Fruit fly (Drosophila melanogaster): ENCODE measurements around the gene CG13639.

Gene CG13639

DNA sequence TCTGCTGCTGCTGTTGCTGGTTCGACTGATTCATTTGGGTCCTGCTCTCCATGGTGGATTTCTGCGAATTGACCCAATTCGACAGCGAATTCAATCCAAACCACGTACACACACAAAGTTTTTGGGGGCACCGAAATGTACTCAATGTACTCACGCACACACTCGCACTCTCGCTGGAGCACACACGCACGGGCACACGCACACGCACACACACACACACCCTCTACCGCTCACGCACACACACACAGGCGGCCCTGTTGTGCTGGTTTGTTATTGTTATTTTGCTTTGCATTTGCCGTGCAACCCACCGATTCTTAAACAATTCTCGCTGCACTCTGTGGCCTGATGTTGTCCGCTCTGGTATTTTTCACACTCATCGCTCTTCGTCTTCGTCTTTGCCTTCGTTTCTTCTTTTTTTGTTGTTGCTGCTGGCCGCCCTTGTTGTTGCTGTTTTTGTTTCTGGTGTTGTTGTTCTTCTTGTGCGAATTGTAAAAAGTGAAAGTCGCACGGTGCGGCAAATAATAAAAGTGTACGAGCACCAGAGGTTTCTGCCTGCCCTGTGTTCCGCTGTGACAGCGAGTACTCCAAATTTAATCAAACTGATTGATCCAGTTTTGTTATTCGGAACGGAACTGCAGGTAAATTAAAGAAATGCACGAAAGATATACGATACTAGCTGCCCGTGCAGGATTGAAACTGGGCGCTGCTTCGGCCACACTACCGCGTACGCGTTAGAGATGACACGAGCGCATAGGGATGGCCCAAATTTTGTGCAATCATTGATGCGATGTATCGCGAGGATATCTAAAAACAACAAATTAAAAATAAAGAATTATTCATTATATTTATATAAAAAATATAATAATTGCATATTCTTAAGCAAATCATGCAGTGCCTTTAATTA, 16.0 kb upstream of the CG13639 start, which contains the start of gene CG3744:
Gene CG3744 (minus strand): TSS at position 716 of the 904 bp plus-strand sequence.
- peak; percentile 70 for TF ChIP-seq CG17801 (GFP tag; optimal IDR thresholded peaks at IDR 0.05; ENCODE audit: partially characterized antibody)

DNA sequence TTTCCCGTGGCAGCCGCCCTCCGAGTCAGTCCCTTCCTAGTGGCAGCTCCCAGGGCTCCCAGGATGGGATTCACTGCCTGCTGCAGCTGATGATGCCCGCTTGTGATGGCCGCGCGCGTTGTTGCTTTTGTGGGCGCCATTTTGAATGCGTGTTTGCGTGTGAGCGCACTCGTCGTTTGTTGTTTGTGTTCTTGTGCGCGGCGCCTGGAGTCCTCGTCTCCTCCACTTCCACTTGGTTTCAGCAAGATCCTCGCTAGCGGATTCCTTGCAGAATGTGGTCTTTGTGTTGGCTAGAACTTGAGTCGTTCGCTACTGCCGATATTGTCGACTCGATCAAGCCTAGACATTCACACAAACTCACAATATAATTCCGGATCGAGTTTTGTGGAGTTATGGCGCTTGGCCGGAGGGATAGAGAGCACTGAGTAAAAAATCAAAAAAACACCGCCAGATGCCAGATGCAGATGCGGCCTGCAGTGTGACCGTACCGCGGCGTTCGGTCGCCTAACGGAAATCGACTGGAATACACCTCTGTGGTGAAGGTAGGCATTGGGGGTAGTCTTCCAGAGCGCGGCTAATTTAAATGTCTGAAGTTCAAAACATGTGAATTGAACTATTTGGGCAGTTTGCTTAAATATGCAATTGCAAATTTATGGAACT, 10.4 kb upstream of the CG13639 start, which contains the start of gene CycB3:
Gene CycB3 (minus strand): TSS at position 428 of the 660 bp plus-strand sequence.
- TF ChIP-seq CG17801 (GFP tag; optimal IDR thresholded peaks at IDR 0.05; ENCODE audit: partially characterized antibody), result peak; percentile 14

DNA sequence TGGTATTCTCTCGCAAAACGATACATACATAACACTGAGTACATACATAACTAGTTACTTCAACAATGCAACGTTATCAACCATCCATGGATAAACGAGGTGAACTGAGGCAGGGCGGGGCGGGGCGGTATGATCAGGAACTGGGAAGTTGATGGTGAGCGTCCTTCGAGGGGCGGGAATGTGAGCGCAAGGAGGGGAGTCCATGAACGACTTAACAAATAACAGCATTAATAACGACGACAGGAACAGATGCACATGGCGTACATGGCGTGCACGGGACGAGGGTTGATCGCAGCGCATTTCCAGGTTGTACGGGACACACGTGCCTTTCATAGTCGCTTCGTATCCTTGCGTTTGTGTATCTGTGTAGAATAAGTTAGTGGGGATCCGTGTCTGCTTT, 7.8 kb upstream of the CG13639 start:
- no peak for TF ChIP-seq CG17801 (GFP tag; optimal IDR thresholded peaks at IDR 0.05; ENCODE audit: partially characterized antibody)

DNA sequence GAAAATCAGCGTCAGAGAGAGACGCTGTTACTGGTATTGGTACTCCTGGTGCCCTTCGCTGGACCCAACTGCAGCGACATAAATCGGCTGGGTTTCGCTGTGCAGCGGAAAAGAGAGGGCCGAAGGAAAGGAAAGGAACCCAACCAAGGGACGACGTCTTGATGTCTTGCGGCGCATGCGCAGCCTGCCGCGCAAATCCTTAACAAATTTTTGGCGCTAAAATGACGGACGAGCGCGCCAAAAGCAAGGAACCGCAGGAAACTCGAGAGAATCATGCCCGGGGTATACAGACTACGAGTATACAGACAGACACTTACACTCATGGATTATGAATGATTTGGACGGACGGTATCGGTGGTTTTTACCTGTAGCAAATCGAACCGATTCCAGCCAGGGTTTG, 6.8 kb upstream of the CG13639 start:
- no peak for TF ChIP-seq CG17801 (GFP tag; optimal IDR thresholded peaks at IDR 0.05; ENCODE audit: partially characterized antibody)

DNA sequence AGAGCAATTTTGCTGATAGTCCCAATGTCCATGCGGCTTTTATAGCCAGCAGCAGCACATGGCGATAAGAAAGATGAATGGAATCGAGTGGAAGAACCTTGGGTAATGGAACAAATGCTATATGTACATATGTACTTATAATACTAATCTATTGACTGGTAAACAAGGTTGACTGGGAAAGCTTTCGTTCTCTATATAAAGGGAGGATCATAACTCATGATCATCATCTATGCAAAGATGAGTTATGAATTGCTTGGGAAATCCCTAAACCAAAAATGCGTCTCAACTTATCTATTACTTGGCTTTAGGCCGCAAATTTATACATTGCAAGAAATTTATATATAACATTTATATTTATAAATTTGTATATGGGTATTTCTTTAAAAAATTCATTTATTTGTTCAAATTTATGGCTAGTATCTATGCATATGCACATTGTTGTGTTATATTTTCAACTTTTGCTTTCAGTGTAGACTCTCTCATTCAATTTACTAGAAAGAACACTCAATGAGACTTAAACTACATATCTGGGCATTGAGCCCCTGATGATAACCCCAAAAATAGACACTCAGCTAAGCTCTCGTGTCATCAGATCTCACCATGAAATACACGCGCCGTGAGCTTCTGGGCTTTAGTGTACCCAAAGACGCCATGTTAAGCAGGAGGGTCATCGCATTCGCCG, 4.7 kb upstream of the CG13639 start, which contains the start of the genes Srg1 and Elal:
Gene Srg1 (minus strand): TSS at position 14 of the 682 bp plus-strand sequence.
Gene Elal (plus strand): TSS at position 632 of the 682 bp plus-strand sequence.
- TF ChIP-seq CG17801 (GFP tag; optimal IDR thresholded peaks at IDR 0.05; ENCODE audit: partially characterized antibody), result no peak

DNA sequence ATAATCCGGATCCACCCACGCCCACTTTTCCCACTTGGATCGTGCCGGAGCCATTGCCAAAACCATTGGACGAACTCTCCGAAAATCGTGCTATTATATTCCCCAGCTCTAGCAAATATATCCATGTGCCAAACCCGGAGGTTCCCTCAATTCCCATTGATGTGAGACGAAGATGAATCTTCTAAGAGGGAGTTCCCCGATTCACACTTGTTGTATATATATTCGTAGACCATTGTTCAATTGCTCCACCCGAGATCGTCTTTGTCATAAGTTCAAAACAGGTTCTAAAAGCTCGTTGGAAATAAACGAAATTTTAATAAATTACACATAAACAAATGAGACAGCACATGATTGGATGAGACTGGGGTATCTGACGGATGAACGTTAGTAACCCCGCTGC, 3.7 kb upstream of the CG13639 start:
- TF ChIP-seq CG17801 (GFP tag; optimal IDR thresholded peaks at IDR 0.05; ENCODE audit: partially characterized antibody), result no peak

DNA sequence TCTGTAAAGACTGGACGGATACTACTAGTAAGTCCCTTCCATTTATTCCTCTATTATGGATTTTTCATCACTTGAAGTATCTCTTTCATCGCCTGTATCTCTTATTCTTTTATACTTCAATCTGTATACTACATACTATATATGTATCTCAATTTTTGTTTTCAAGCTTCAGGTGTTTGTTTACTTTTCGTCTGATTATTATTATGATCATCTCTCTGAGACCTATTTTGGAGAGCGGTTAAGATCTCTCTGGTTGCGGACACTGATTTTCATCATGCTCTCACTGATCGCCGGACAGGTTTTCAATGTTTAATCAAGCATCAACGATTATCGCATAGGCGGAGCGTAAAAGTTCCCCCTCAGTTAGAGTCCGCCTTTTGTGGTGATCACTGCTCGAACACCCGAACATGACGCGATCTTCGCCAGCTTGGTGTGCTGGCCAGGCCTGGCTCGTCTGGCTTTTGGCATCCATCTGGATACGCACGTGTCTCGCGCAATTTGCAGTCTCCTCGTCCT, 2.5 kb upstream of the CG13639 start, which contains the start of gene CG7016:
Gene CG7016 (plus strand): TSS at position 358 of the 516 bp plus-strand sequence.
- no peak for TF ChIP-seq CG17801 (GFP tag; optimal IDR thresholded peaks at IDR 0.05; ENCODE audit: partially characterized antibody)

DNA sequence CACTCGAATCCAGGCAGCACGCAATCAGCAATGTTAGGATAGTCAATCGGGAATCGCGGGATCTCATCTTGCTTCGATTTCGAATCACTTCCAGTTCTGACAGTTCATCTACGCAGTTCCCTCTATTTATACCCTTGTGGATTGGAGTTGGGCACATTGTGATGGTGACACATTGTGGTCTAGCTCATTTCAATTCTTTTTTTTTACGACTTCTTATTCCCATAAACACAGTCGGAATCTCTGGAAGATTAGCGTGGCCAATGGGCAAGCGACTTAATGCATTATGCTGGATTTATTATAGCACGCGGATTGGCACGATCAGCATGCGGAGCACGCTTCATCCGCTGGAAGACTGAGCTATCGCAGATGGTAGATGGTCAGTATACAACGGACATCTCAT, 1.9 kb upstream of the CG13639 start, which contains the start of gene CG13640:
Gene CG13640 (minus strand): TSS at position 101 of the 400 bp plus-strand sequence.
- no peak for TF ChIP-seq CG17801 (GFP tag; optimal IDR thresholded peaks at IDR 0.05; ENCODE audit: partially characterized antibody)

DNA sequence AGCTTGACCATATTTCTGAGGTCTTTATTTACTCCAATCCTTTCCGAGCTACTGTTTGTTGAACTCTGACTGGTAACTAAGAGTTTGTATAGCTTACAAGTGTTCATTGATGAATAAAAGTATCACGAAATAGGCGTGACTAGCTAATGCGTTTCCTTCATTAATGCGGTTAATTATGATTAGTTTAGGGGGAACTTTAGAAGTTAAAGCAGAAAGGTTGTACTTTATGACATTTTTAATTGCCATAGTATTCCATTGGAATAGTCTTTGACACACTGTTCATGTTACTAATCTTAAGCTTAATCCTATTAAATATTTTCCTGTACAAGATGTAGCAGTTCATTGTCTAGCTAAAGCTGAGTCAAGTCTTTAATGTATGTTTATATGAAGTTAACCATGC, 465 bp downstream of the CG13639 start, which contains the start of gene ppk22:
Gene ppk22 (minus strand): TSS at position 101 of the 400 bp plus-strand sequence.
- TF ChIP-seq CG17801 (GFP tag; optimal IDR thresholded peaks at IDR 0.05; ENCODE audit: partially characterized antibody), result no peak

DNA sequence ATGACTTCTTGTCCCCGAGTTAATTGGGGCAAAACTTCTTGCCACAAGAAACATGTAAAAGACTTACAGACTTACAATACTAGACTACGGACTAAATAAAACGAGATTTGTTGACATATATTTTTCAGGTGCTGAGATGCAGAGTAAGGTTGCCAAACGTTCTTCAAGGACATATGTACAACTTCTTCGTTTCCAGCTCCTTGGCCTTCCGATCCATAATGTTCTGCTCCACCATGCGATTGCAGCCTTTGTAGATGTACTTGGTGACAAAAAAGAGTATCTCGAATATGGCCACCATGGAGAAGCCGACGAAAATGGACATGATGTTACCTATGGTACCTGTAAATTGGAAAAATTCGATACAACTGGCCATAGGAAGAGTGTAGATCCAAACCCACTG, 2.7 kb downstream of the CG13639 start, which contains the start of gene CAH4:
Gene CAH4 (minus strand): TSS at position 101 of the 400 bp plus-strand sequence.
- TF ChIP-seq CG17801 (GFP tag; optimal IDR thresholded peaks at IDR 0.05; ENCODE audit: partially characterized antibody), result no peak

DNA sequence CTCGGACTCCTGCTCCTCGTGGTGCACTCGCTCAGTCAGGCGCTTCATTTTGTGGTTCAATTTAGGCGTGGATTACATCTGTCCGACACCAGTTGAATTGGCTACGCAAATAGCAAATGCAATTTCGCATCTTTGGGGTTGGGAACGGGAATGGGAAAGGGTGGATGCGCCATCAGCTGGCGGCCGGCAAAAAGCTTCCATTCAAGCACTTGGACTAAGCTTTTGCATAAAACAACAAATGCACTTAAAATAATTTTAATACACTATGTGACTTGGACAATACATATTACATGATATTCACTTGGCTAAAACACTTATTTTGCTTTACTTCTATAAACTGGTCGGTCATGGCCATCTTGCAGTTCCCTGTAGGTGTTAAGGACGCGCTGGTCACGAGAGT, 4.0 kb downstream of the CG13639 start, which contains the start of gene HDAC11:
Gene HDAC11 (minus strand): TSS at position 101 of the 400 bp plus-strand sequence.
- no peak for TF ChIP-seq CG17801 (GFP tag; optimal IDR thresholded peaks at IDR 0.05; ENCODE audit: partially characterized antibody)

DNA sequence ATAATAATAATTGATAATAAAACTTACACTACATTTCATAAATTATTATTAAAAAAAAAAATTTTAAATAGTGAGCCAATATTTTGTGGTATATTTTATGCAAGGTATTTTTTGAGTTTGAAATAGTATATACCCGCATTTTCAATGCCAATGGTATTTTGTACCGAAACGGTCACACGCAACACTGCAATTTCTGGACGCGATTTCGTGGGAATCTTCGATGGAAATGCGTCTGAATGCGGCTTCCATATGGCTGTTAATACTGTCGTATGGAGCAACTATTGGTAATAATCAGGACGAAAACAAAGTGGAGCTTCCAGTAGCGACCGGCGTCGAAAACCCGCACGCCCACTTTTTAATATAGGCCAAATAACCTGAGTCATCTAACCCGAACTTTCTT, 8.7 kb downstream of the CG13639 start, which contains the start of gene Nct:
Gene Nct (plus strand): TSS at position 173 of the 400 bp plus-strand sequence.
- TF ChIP-seq CG17801 (GFP tag; optimal IDR thresholded peaks at IDR 0.05; ENCODE audit: partially characterized antibody), result peak; percentile 40

DNA sequence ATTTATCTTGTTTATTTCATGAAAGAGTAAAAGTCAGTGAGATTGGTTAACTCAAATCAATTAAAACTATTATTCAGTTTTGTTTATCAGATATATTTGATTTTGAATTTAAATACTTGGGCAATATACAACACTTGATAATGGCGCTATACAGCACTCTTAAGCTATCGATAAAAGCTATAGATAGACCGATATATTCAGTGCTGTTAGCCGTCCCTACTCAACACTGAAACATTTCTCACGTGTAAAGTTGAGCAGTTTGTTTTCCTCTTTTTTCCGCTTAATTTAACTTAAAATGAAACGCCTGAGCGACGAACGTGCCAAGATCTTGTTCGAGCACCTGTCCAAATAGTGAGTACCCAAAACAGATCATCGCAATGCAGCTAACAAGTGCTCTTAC, 9.7 kb downstream of the CG13639 start, which contains the start of gene CG7006:
Gene CG7006 (plus strand): TSS at position 208 of the 400 bp plus-strand sequence.
- peak; percentile 74 for TF ChIP-seq CG17801 (GFP tag; optimal IDR thresholded peaks at IDR 0.05; ENCODE audit: partially characterized antibody)
